Worm (Caenorhabditis elegans): ENCODE measurements around the gene daf-41.

DNA sequence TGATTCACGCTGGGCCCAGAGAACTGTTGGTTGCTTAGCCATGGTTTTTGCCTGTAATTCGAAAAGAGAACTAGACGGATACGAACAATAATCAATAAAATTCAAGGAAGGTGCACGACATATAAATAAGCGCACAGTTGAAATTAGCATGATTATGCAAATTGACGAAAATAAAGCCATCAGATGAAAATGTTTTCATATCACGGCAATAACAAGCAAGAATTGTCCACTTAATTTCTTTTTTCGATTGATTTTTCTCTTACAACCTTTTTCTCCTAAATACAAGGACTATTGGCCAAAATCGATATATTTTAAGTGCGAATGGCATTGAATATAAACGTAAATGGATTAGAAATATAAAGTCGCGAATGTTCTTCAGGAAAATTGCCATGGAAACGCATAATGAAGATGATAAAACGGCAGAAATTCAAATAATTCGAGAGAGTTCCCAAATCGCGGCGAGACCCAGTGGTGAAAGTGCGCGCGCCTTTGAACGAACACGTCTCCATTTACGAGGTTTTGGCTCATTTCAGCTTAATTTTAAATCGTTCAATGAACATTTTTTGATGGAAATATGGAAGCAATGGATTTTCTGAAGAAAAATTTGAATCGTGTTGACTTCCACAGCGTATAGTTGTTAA is at the start of gene daf-41, which contains the start of gene toc-1:
- TF ChIP-seq dao-5 (tag; optimal IDR thresholded peaks at IDR 0.05) (no peak), W03F9.2 (tag; optimal IDR thresholded peaks at IDR 0.05) (peak; percentile 75), him-1 (tag; optimal IDR thresholded peaks at IDR 0.05) (no peak)

Measured in whole organism, L4/young adult.